Fruit fly (Drosophila melanogaster): Measurements from ENCODE around the gene CG7582.

DNA sequence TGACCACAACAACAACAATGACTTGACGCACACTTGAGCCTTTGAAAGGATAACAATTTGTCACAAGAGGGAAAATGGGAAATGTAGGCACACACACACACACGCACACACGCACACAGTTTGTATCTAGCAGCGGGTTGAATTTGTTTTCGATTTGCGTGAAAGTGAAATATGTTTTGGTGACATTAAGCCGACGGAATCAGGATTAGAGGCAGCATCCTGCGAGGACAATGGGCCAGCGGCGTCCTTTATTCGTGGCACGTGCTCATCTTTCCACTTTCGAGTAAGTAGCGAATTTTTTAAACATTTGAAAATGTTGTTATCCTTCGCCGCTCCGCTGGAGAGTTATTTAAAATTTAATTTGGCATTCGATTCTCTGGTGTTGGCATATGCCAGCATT lies 25.2 kb upstream of the CG7582 start:
- no peak for TF ChIP-seq usp (GFP tag; optimal IDR thresholded peaks at IDR 0.05)
- no peak for TF ChIP-seq jim (GFP tag; optimal IDR thresholded peaks at IDR 0.05)
- TF ChIP-seq psq (GFP tag; optimal IDR thresholded peaks at IDR 0.05), result no peak
- TF ChIP-seq Abd-B (GFP tag; optimal IDR thresholded peaks at IDR 0.05), result no peak
- no peak for TF ChIP-seq foxo (GFP tag; optimal IDR thresholded peaks at IDR 0.05)
- TF ChIP-seq Myc (optimal IDR thresholded peaks at IDR 0.05), result no peak
